Worm (Caenorhabditis elegans) whole organism, L4 larva: Measurements from ENCODE around the gene R08F11.4.

ENCODE experiments used
- ceh-82 ChIP-seq: sonication (generic microtip); optimal IDR thresholded peaks from 2 replicates; lab custom pipeline; 2017; ENCODE audit warnings: missing biosample characterization, missing genetic modification characterization
- fos-1 ChIP-seq: fragments of 150-350 bp; optimal IDR thresholded peaks from 2 replicates; lab custom pipeline; 2014; ENCODE audit warnings: missing biosample characterization, missing genetic modification characterization
- jun-1 ChIP-seq: fragments of 150-350 bp; optimal IDR thresholded peaks from 2 replicates; lab custom pipeline; 2014; ENCODE audit warnings: missing biosample characterization, missing genetic modification reagents, missing genetic modification characterization
- lin-15B ChIP-seq: fragments of 150-350 bp; sonication (generic microtip); optimal IDR thresholded peaks from 3 replicates; lab custom pipeline; 2014; ENCODE audit warnings: missing biosample characterization, missing genetic modification characterization
- lsy-2 ChIP-seq, 2 experiments: fragments of 150-350 bp in 1 of 2; sonication (generic microtip) in 1 of 2; optimal IDR thresholded peaks; 2 replicates each; lab custom pipeline; 2014 to 2017; ENCODE audit warnings: missing biosample characterization in 2 of 2, missing genetic modification characterization in 2 of 2
- nhr-6 ChIP-seq: fragments of 150-350 bp; optimal IDR thresholded peaks from 2 replicates; lab custom pipeline; 2014; ENCODE audit warnings: missing biosample characterization, missing genetic modification characterization
- snpc-1.2 ChIP-seq: fragments of 200-800 bp; sonication (Bioruptor generic); IDR thresholded peaks from 2 replicates; pipeline ENCODE4 v1.3.6; 2022; ENCODE audit warnings: missing genetic modification reagents, missing genetic modification characterization, missing compliant biosample characterization
- spr-3 ChIP-seq: fragments of 200-800 bp; sonication (Bioruptor generic); optimal IDR thresholded peaks from 2 replicates; lab custom pipeline; 2018; ENCODE audit warnings: mild to moderate bottlenecking, missing genetic modification characterization, missing compliant biosample characterization
- vab-7 ChIP-seq: fragments of 200-800 bp; sonication (Bioruptor generic); IDR thresholded peaks from 2 replicates; pipeline ENCODE4 v1.3.6; 2022; ENCODE audit warnings: missing genetic modification reagents, missing genetic modification characterization, missing compliant biosample characterization

DNA sequence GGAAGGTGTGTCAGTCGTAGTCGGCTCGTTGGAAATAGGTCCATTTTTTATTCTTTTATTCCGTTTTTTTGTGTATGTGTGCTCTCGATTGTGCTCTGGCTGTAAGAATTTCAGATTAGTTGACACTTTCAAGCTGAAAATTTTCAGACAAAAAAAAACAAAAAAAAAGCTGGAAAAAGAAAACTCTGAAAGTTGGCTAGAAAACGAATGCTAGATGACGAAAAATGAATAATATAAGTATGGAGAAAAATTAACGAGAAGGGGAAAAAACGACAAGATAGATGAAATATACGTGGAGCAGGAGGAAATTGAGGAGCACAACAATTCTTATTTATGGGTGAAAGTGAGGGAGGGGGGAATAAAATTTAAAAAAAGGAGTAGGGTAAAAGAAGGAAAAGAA, 26.3 kb upstream of the R08F11.4 start, which contains the start of gene H10D18.5:
- TF ChIP-seq jun-1 (tag; lab: Kevin White, UChicago) (no peak), lsy-2 (tag; optimal IDR thresholded peaks at IDR 0.05; lab: Kevin White, UChicago) (no peak), nhr-6 (tag; lab: Kevin White, UChicago) (no peak), fos-1 (no peak), snpc-1.2 (no peak), lin-15B (tag; lab: Kevin White, UChicago) (no peak), vab-7 (no peak), ceh-82 (tag; lab: Kevin White, UChicago) (no peak), spr-3 (GFP tag; lab: Kevin White, UChicago) (no peak)
